Worm (Caenorhabditis elegans): ENCODE data around the gene C08F8.15.

C08F8.15 gene

ce11 chrIV:11110995-11111619 is 49.5 kb downstream of the C08F8.15 start, which contains the start of gene rps-5 (continued):
- peak; percentile 13 for TF ChIP-seq F23B12.7 (tag; optimal IDR thresholded peaks at IDR 0.05; ENCODE audit: insufficient read depth)

DNA sequence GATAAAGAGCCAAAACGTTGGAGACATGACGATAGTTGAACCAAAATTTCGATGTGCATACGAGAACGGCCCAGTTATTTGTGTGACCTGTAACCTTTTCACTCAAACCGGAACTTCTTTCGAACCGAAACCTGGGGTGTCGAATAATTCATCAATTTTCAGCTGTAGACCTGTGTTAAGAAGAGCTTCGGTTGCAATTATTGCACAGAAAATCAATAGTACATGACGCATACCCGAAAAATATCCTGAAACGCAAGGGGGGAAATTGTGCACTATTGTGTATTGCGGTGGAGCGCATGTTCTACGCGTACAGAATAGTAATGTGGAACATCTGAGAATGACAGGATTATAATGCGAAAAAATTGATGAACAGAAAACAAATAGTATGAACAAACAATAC is 50.8 kb downstream of the C08F8.15 start, which contains the start of gene pigk-1:
Gene pigk-1 (minus strand): TSS at position 248 of the 400 bp plus-strand sequence.
- TF ChIP-seq lin-40 (tag; optimal IDR thresholded peaks at IDR 0.05) (no peak), nhr-80 (tag; optimal IDR thresholded peaks at IDR 0.05) (no peak), C06A6.2 (GFP tag; conservative IDR thresholded peaks at IDR 0.05) (no peak), chd-7 (tag; optimal IDR thresholded peaks at IDR 0.05) (no peak), F49E8.2 (tag; optimal IDR thresholded peaks at IDR 0.05; ENCODE audit: insufficient read depth) (peak; percentile 69), hlh-12 (tag; optimal IDR thresholded peaks at IDR 0.05) (no peak), akir-1 (GFP tag; optimal IDR thresholded peaks at IDR 0.05) (no peak), gei-17 (GFP tag; optimal IDR thresholded peaks at IDR 0.05) (no peak), mcd-1 (GFP tag; IDR thresholded peaks at IDR 0.05) (peak; percentile 48; the same call in 1 of the 2 replicates), madf-10 (tag; optimal IDR thresholded peaks at IDR 0.05) (no peak), attf-6 (GFP tag; IDR thresholded peaks at IDR 0.05) (peak; percentile 76), B0336.3 (GFP tag; IDR thresholded peaks at IDR 0.05) (peak; percentile 88), ceh-40 (GFP tag; IDR thresholded peaks at IDR 0.05) (no peak), nfyb-1 (GFP tag; IDR thresholded peaks at IDR 0.05) (no peak; the same call in 1 of the 2 replicates), Y53G8AR.9 (GFP tag; conservative IDR thresholded peaks at IDR 0.05) (peak; percentile 24; the same call in 1 of the 2 replicates), F52B5.7 (tag; optimal IDR thresholded peaks at IDR 0.05) (no peak), C17E4.6 (GFP tag; IDR thresholded peaks at IDR 0.05) (peak; percentile 73; the same call in 1 of the 2 replicates), snpc-1.3 (tag; optimal IDR thresholded peaks at IDR 0.05; ENCODE audit: insufficient read depth) (peak; percentile 43), rec-8 (tag; optimal IDR thresholded peaks at IDR 0.05) (no peak), ztf-25 (GFP tag; IDR thresholded peaks at IDR 0.05) (no peak), D2030.7 (GFP tag; IDR thresholded peaks at IDR 0.05) (peak; percentile 38; the same call in 1 of the 2 replicates), bed-2 (GFP tag; IDR thresholded peaks at IDR 0.05) (no peak), sea-2 (GFP tag; IDR thresholded peaks at IDR 0.05) (no peak), pbrm-1 (GFP tag; IDR thresholded peaks at IDR 0.05) (no peak), nhr-27 (tag; optimal IDR thresholded peaks at IDR 0.05) (no peak), dpff-1 (tag; optimal IDR thresholded peaks at IDR 0.05) (no peak), hsf-1 (GFP tag; IDR thresholded peaks at IDR 0.05) (peak; percentile 77), F10E7.11 (tag; optimal IDR thresholded peaks at IDR 0.05) (no peak), pha-4 (tag; optimal IDR thresholded peaks at IDR 0.05) (no peak), zfh-2 (GFP tag; conservative IDR thresholded peaks at IDR 0.05) (no peak), hmg-20 (GFP tag; IDR thresholded peaks at IDR 0.05) (no peak), F57C9.4 (tag; optimal IDR thresholded peaks at IDR 0.05) (no peak), ceh-79 (tag; optimal IDR thresholded peaks at IDR 0.05) (no peak), ztf-3 (GFP tag; optimal IDR thresholded peaks at IDR 0.05) (no peak), lin-26 (GFP tag; IDR thresholded peaks at IDR 0.05) (no peak), athp-1 (tag; optimal IDR thresholded peaks at IDR 0.05) (peak; percentile 28), ztf-28 (GFP tag; IDR thresholded peaks at IDR 0.05) (no peak), sdz-38 (tag; optimal IDR thresholded peaks at IDR 0.05) (no peak), bed-1 (GFP tag; IDR thresholded peaks at IDR 0.05) (peak; percentile 69; the same call in 1 of the 2 replicates), Y95B8A.8 (GFP tag; IDR thresholded peaks at IDR 0.05) (no peak), F33H1.4 (GFP tag; IDR thresholded peaks at IDR 0.05) (peak; percentile 45), madf-3 (GFP tag; IDR thresholded peaks at IDR 0.05) (peak; percentile 81), mxl-1 (tag; optimal IDR thresholded peaks at IDR 0.05) (no peak), B0261.1 (tag; optimal IDR thresholded peaks at IDR 0.05) (no peak), ztf-18 (tag; optimal IDR thresholded peaks at IDR 0.05) (no peak), him-1 (tag; optimal IDR thresholded peaks at IDR 0.05) (no peak)

Measured in whole organism, young adult.